Fruit fly (Drosophila melanogaster) whole organism, embryonic: ENCODE data around the gene PMP34.

Experiments used
- Atf-2 ChIP-seq: fragments of 200-800 bp; sonication (Bioruptor generic); optimal IDR thresholded peaks from 2 replicates; lab custom pipeline; 2016; ENCODE audit warnings: missing biosample characterization, missing genetic modification characterization
- Blimp-1 ChIP-seq: fragments of 200-800 bp; sonication (Bioruptor generic); optimal IDR thresholded peaks from 3 replicates; lab custom pipeline; 2018; ENCODE audit warnings: missing biosample characterization, missing genetic modification characterization, mild to moderate bottlenecking, moderate library complexity, missing genetic modification reagents
- CG10321 ChIP-seq: fragments of 200-800 bp; sonication (Bioruptor generic); IDR thresholded peaks from 2 replicates; pipeline ENCODE4 v1.3.6; 2022; ENCODE audit warnings: missing biosample characterization, missing genetic modification characterization
- CG12659 ChIP-seq: fragments of 200-800 bp; sonication (Bioruptor generic); optimal IDR thresholded peaks from 3 replicates; lab custom pipeline; 2017; ENCODE audit warnings: mild to moderate bottlenecking, missing biosample characterization, missing genetic modification reagents, missing genetic modification characterization
- CG13296 ChIP-seq: fragments of 200-800 bp; sonication (Bioruptor generic); optimal IDR thresholded peaks from 3 replicates; lab custom pipeline; 2018; ENCODE audit warnings: missing biosample characterization, mild to moderate bottlenecking, missing genetic modification characterization
- CG14667 ChIP-seq: fragments of 200-800 bp; sonication (Bioruptor generic); IDR thresholded peaks from 2 replicates; pipeline ENCODE4 v1.3.6; 2022; ENCODE audit warnings: missing biosample characterization, missing genetic modification characterization
- CG15269 ChIP-seq: fragments of 200-800 bp; sonication (Bioruptor generic); optimal IDR thresholded peaks from 2 replicates; lab custom pipeline; 2018; ENCODE audit warnings: missing biosample characterization, mild to moderate bottlenecking, missing genetic modification characterization, moderate library complexity
- CG15479 ChIP-seq: fragments of 200-800 bp; sonication (Bioruptor generic); optimal IDR thresholded peaks from 3 replicates; lab custom pipeline; 2019; ENCODE audit warnings: missing biosample characterization, mild to moderate bottlenecking, missing genetic modification characterization, moderate library complexity
- CG17912 ChIP-seq: fragments of 200-800 bp; sonication (Bioruptor generic); optimal IDR thresholded peaks from 2 replicates; lab custom pipeline; 2018; ENCODE audit warnings: missing biosample characterization, mild to moderate bottlenecking, missing genetic modification characterization
- CG18262 ChIP-seq: fragments of 200-800 bp; optimal IDR thresholded peaks from 3 replicates; lab custom pipeline; 2019; ENCODE audit warnings: missing biosample characterization, mild to moderate bottlenecking, missing genetic modification characterization, moderate library complexity
- CG1832 ChIP-seq: fragments of 200-800 bp; sonication (Bioruptor generic); optimal IDR thresholded peaks from 2 replicates; lab custom pipeline; 2017; ENCODE audit warnings: missing biosample characterization, mild to moderate bottlenecking, missing genetic modification characterization, inconsistent platforms
- CG2199 ChIP-seq: fragments of 200-800 bp; sonication (Bioruptor generic); IDR thresholded peaks from 3 replicates; pipeline ENCODE4 v1.3.6; 2022; ENCODE audit warnings: missing biosample characterization, missing genetic modification characterization
- CG2202 ChIP-seq: fragments of 200-800 bp; sonication (Bioruptor generic); optimal IDR thresholded peaks from 2 replicates; lab custom pipeline; 2018; ENCODE audit warnings: missing biosample characterization, mild to moderate bottlenecking, missing genetic modification characterization
- CG30431 ChIP-seq: fragments of 200-800 bp; sonication (Bioruptor generic); optimal IDR thresholded peaks from 2 replicates; lab custom pipeline; 2017; ENCODE audit warnings: missing biosample characterization, missing genetic modification characterization
- CG3163 ChIP-seq: fragments of 200-800 bp; sonication (Bioruptor generic); optimal IDR thresholded peaks from 3 replicates; lab custom pipeline; 2016; ENCODE audit warnings: missing biosample characterization, missing genetic modification characterization
- CG34224 ChIP-seq: fragments of 200-800 bp; sonication (Bioruptor generic); IDR thresholded peaks from 3 replicates; pipeline ENCODE4 v1.3.6; 2022; ENCODE audit warnings: missing biosample characterization, missing genetic modification characterization; ENCODE audit not compliant: partially characterized antibody
- CG3838 ChIP-seq: fragments of 200-800 bp; sonication (Bioruptor generic); optimal IDR thresholded peaks from 3 replicates; lab custom pipeline; 2016; ENCODE audit warnings: missing biosample characterization, missing genetic modification characterization
- CG4360 ChIP-seq: fragments of 200-800 bp; sonication (Bioruptor generic); IDR thresholded peaks from 2 replicates; pipeline ENCODE4 v1.3.6; 2022; ENCODE audit warnings: missing biosample characterization, missing genetic modification characterization
- CG4617 ChIP-seq: fragments of 200-800 bp; sonication (Bioruptor generic); optimal IDR thresholded peaks from 3 replicates; lab custom pipeline; 2016; ENCODE audit warnings: missing biosample characterization, missing genetic modification characterization, borderline replicate concordance
- CG5245 ChIP-seq: fragments of 200-800 bp; sonication (Bioruptor generic); optimal IDR thresholded peaks from 3 replicates; lab custom pipeline; 2016; ENCODE audit warnings: missing biosample characterization, missing genetic modification characterization
- Camta ChIP-seq: fragments of 200-800 bp; sonication (Bioruptor generic); optimal IDR thresholded peaks from 2 replicates; lab custom pipeline; 2016; ENCODE audit warnings: missing biosample characterization, missing genetic modification characterization
- Dfd ChIP-seq, 2 experiments: fragments of >200 bp; optimal IDR thresholded peaks; 2 replicates each; lab custom pipeline; 2017; ENCODE audit warnings: missing biosample characterization in 2 of 2, missing genetic modification characterization in 2 of 2
- Drgx ChIP-seq: fragments of 200-800 bp; sonication (Bioruptor generic); IDR thresholded peaks from 2 replicates; pipeline ENCODE4 v1.3.6; 2022; ENCODE audit warnings: missing biosample characterization, missing genetic modification characterization
- ERR ChIP-seq: fragments of 200-800 bp; sonication (Bioruptor generic); optimal IDR thresholded peaks from 2 replicates; lab custom pipeline; 2016; ENCODE audit warnings: missing biosample characterization, missing genetic modification characterization
- Med ChIP-seq: fragments of 200-800 bp; sonication (Bioruptor generic); peaks from one replicate; lab custom pipeline; 2016; ENCODE audit warnings: missing biosample characterization, missing genetic modification characterization, mild to moderate bottlenecking, inconsistent platforms, moderate library complexity
- Mrtf ChIP-seq: fragments of 200-800 bp; sonication (Bioruptor generic); IDR thresholded peaks from 3 replicates; pipeline ENCODE4 v1.3.6; 2022; ENCODE audit warnings: missing biosample characterization, missing genetic modification characterization
- NC2α ChIP-seq: fragments of 200-800 bp; sonication (Bioruptor generic); optimal IDR thresholded peaks from 2 replicates; lab custom pipeline; 2016; ENCODE audit warnings: missing biosample characterization, missing genetic modification characterization
- Nf-YC ChIP-seq: fragments of 200-800 bp; optimal IDR thresholded peaks from 3 replicates; lab custom pipeline; 2019; ENCODE audit warnings: missing biosample characterization, mild to moderate bottlenecking, missing genetic modification characterization, moderate library complexity
- Scr ChIP-seq: fragments of 200-800 bp; sonication (Bioruptor generic); IDR thresholded peaks from 2 replicates; pipeline ENCODE4 v1.3.6; 2022; ENCODE audit warnings: missing biosample characterization, missing genetic modification characterization; ENCODE audit not compliant: partially characterized antibody
- ab ChIP-seq: fragments of 200-800 bp; sonication (Bioruptor generic); optimal IDR thresholded peaks from 2 replicates; lab custom pipeline; 2016; ENCODE audit warnings: missing biosample characterization, missing genetic modification characterization
- bbx ChIP-seq: fragments of 200-800 bp; sonication (Bioruptor generic); IDR thresholded peaks from 2 replicates; pipeline ENCODE4 v1.3.6; 2022; ENCODE audit warnings: missing biosample characterization, missing genetic modification characterization; ENCODE audit not compliant: partially characterized antibody
- cg ChIP-seq: fragments of 200-800 bp; sonication (Bioruptor generic); optimal IDR thresholded peaks from 3 replicates; lab custom pipeline; 2019; ENCODE audit warnings: missing biosample characterization, mild to moderate bottlenecking, missing genetic modification characterization, moderate library complexity
- chinmo ChIP-seq: fragments of 200-800 bp; sonication (Bioruptor generic); IDR thresholded peaks from 4 replicates; pipeline ENCODE4 v1.3.6; 2022; ENCODE audit warnings: missing biosample characterization, missing genetic modification characterization; ENCODE audit not compliant: partially characterized antibody
- ci ChIP-seq: fragments of 200-800 bp; sonication (Bioruptor generic); IDR thresholded peaks from 3 replicates; pipeline ENCODE4 v1.3.6; 2022; ENCODE audit warnings: missing biosample characterization, missing genetic modification characterization
- eyg ChIP-seq: fragments of 200-800 bp; sonication (Bioruptor generic); optimal IDR thresholded peaks from 3 replicates; lab custom pipeline; 2016; ENCODE audit warnings: missing biosample characterization, missing genetic modification characterization
- ftz-f1 ChIP-seq: fragments of 200-800 bp; sonication (Bioruptor generic); optimal IDR thresholded peaks from 2 replicates; lab custom pipeline; 2016; ENCODE audit warnings: missing biosample characterization, missing genetic modification characterization
- insv ChIP-seq, 2 experiments: fragments of 200-800 bp; sonication (Bioruptor generic); optimal IDR thresholded peaks; 3 replicates each; lab custom pipeline; 2016 to 2018; ENCODE audit warnings: missing biosample characterization in 2 of 2, missing genetic modification characterization in 2 of 2
- jigr1 ChIP-seq: fragments of 200-800 bp; sonication (Bioruptor generic); IDR thresholded peaks from 3 replicates; pipeline ENCODE4 v1.3.6; 2022; ENCODE audit warnings: missing biosample characterization, missing genetic modification characterization
- jumu ChIP-seq: fragments of 200-800 bp; sonication (Bioruptor generic); optimal IDR thresholded peaks from 3 replicates; lab custom pipeline; 2016; ENCODE audit warnings: missing biosample characterization, missing genetic modification characterization
- kni ChIP-seq: fragments of 200-800 bp; sonication (Bioruptor generic); optimal IDR thresholded peaks from 3 replicates; lab custom pipeline; 2017; ENCODE audit warnings: mild to moderate bottlenecking, missing biosample characterization, missing genetic modification reagents, missing genetic modification characterization
- lbe ChIP-seq: fragments of 200-800 bp; sonication (Bioruptor generic); optimal IDR thresholded peaks from 2 replicates; lab custom pipeline; 2016; ENCODE audit warnings: missing biosample characterization, mild to moderate bottlenecking, missing genetic modification characterization
- lilli ChIP-seq: fragments of 200-800 bp; sonication (Bioruptor generic); optimal IDR thresholded peaks from 3 replicates; lab custom pipeline; 2016; ENCODE audit warnings: missing biosample characterization, missing genetic modification characterization
- nerfin-1 ChIP-seq: fragments of 200-800 bp; sonication (Bioruptor generic); optimal IDR thresholded peaks from 3 replicates; lab custom pipeline; 2019; ENCODE audit warnings: missing biosample characterization, mild to moderate bottlenecking, missing genetic modification characterization, moderate library complexity
- nom ChIP-seq: fragments of 200-800 bp; sonication (Bioruptor generic); optimal IDR thresholded peaks from 2 replicates; lab custom pipeline; 2017; ENCODE audit warnings: missing biosample characterization, missing genetic modification characterization, mild to moderate bottlenecking, moderate library complexity, missing genetic modification reagents
- otp ChIP-seq: fragments of 200-800 bp; sonication (Bioruptor generic); IDR thresholded peaks from 3 replicates; pipeline ENCODE4, ENCODE4 v1.3.6; 2022; ENCODE audit warnings: missing biosample characterization, missing genetic modification characterization
- pros ChIP-seq: fragments of 200-800 bp; sonication (Bioruptor generic); optimal IDR thresholded peaks from 3 replicates; lab custom pipeline; 2019; ENCODE audit warnings: missing biosample characterization, mild to moderate bottlenecking, missing genetic modification characterization, moderate library complexity
- repo ChIP-seq: fragments of 200-800 bp; sonication (Bioruptor generic); optimal IDR thresholded peaks from 2 replicates; lab custom pipeline; 2016; ENCODE audit warnings: missing biosample characterization, missing genetic modification characterization
- sqz ChIP-seq: fragments of 200-800 bp; sonication (Bioruptor generic); optimal IDR thresholded peaks from 3 replicates; lab custom pipeline; 2018; ENCODE audit warnings: missing biosample characterization, mild to moderate bottlenecking, missing genetic modification characterization
- vvl ChIP-seq: fragments of 200-800 bp; sonication (Bioruptor generic); IDR thresholded peaks from 2 replicates; pipeline ENCODE4 v1.3.6; 2022; ENCODE audit warnings: missing biosample characterization, missing genetic modification characterization
- zen2 ChIP-seq: fragments of 200-800 bp; sonication (Bioruptor generic); IDR thresholded peaks from 3 replicates; pipeline ENCODE4 v1.3.6; 2022; ENCODE audit warnings: missing biosample characterization, missing genetic modification characterization; ENCODE audit not compliant: partially characterized antibody

The PMP34 gene

DNA sequence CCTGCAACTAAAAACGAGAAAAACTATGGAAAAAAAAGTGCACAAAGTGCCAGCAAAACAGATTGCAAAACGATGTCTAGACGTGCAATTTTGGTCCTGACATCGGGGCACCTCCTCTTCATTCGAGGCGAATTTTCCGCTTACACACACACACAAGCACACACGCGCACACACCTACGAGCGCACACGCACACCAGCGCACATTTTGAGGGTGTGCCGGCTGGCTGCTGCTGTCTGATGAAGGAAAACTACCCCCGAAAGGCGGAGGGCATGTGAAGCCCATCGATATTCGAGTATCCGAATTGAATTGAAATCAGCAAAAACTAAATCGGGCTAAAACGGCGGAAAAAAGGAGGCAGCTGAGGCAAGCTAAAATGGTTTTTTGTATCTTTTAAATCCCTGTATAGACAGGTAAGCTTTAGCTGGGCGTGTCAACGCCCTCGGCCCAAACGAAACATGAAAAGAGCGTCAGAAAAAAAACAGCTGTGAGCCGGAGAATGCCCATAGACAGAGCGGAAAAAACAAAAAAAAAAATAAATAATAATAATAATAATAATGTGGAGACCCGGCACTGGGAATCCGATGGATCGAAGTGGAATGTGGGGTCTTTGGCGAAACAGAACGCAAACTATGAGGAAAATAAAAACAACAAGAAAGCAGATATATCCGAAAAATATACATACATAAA lies 41.3 kb downstream of the PMP34 start (continued):
- TF ChIP-seq Atf-2 (GFP tag; lab: Kevin White, UChicago) (no peak), ftz-f1 (GFP tag; lab: Kevin White, UChicago) (no peak), eyg (no peak), kni (GFP tag; lab: Kevin White, UChicago) (no peak), CG5245 (GFP tag; lab: Kevin White, UChicago) (no peak), CG34224 (0 out of 3 replicates have a peak, but pooled peaks have one; percentile 18), zen2 (no peak), lilli (no peak), CG3838 (GFP tag; lab: Kevin White, UChicago) (no peak), CG4360 (0 out of 2 replicates have a peak, but pooled peaks have one; percentile 28), CG17912 (GFP tag; lab: Kevin White, UChicago) (no peak), CG15479 (GFP tag; lab: Kevin White, UChicago) (no peak), cg (GFP tag; lab: Kevin White, UChicago) (peak; percentile 63), jigr1 (no peak), otp (GFP tag; lab: Robert Waterston, UW) (no peak), CG12659 (GFP tag; lab: Kevin White, UChicago) (no peak), ab (GFP tag; lab: Kevin White, UChicago) (no peak), CG15269 (no peak), CG30431 (no peak), Drgx (no peak), CG2202 (tag; lab: Kevin White, UChicago) (no peak)
- TF ChIP-seq, all 482 proteins: peak for 10

DNA sequence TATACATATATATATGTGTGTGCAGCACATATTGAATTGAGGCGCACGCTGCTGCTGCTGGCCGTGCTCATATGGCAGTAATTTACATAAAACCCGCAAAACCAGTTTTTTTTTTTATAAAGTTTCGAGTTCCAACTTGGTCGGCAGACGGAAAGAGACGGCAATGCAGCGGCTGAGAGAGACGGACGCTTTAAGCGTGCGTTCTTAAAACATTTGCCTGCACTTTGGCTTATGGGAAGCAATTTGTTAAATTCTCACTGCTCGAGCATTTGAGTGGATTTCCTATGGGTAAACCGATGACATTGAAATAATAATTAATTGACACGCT lies 41.8 kb downstream of the PMP34 start:
- TF ChIP-seq bbx (GFP tag; lab: Robert Waterston, UW) (peak; percentile 24; the same call in 1 of the 2 replicates), lbe (peak; percentile 37), Med (peak; percentile 32), CG4617 (GFP tag; lab: Kevin White, UChicago) (no peak), CG14667 (GFP tag; lab: Robert Waterston, UW) (no peak), CG18262 (tag; lab: Kevin White, UChicago) (no peak), Blimp-1 (no peak), Dfd (GFP tag; optimal IDR thresholded peaks at IDR 0.05; lab: Kevin White, UChicago) (no peak), Nf-YC (peak; percentile 1), CG10321 (GFP tag; lab: Robert Waterston, UW) (peak; percentile 81), CG2199 (GFP tag; lab: Robert Waterston, UW) (0 out of 3 replicates have a peak, but pooled peaks have one; percentile 68), chinmo (GFP tag; lab: Robert Waterston, UW) (peak; percentile 96), nerfin-1 (peak; percentile 2), pros (GFP tag; lab: Kevin White, UChicago) (peak; percentile 3), repo (GFP tag; lab: Kevin White, UChicago) (no peak), Mrtf (GFP tag; lab: Robert Waterston, UW) (no peak), Scr (GFP tag; lab: Robert Waterston, UW) (no peak), insv (GFP tag; optimal IDR thresholded peaks at IDR 0.05; lab: Kevin White, UChicago) (peak in 1 of 2 experiments; percentile 47), nom (GFP tag; lab: Kevin White, UChicago) (peak; percentile 11), sqz (GFP tag; lab: Kevin White, UChicago) (peak; percentile 100), CG34224 (0 out of 3 replicates have a peak, but pooled peaks have one; percentile 2), vvl (peak; percentile 77), CG3163 (GFP tag; lab: Kevin White, UChicago) (no peak), Camta (GFP tag; lab: Kevin White, UChicago) (no peak), CG30431 (no peak), jumu (GFP tag; lab: Kevin White, UChicago) (no peak), CG13296 (GFP tag; lab: Kevin White, UChicago) (no peak), ci (GFP tag; lab: Robert Waterston, UW) (0 out of 3 replicates have a peak, but pooled peaks have one; percentile 21), ERR (GFP tag; lab: Kevin White, UChicago) (no peak), NC2α (GFP tag; lab: Kevin White, UChicago) (no peak), CG1832 (peak; percentile 55)
